Fruit fly (Drosophila melanogaster): ENCODE measurements around the gene Cdk12.

The Cdk12 gene

dm6 chr3L:21515823-21516715 is at the start of gene Cdk12, which contains the start of gene SAK (continued):
- TF ChIP-seq CG1024 (GFP tag; IDR thresholded peaks at IDR 0.05) (peak; percentile 77), fru (optimal IDR thresholded peaks at IDR 0.05) (no peak), TFAM (GFP tag; optimal IDR thresholded peaks at IDR 0.05) (no peak), cas (GFP tag; IDR thresholded peaks at IDR 0.05) (no peak; the same call in 1 of the 2 replicates), ind (GFP tag; optimal IDR thresholded peaks at IDR 0.05) (peak; percentile 86), sc (optimal IDR thresholded peaks at IDR 0.05) (no peak), sc (GFP tag; optimal IDR thresholded peaks at IDR 0.05) (peak; percentile 77), CG18764 (GFP tag; optimal IDR thresholded peaks at IDR 0.05) (peak; percentile 69), dan (GFP tag; IDR thresholded peaks at IDR 0.05) (peak; percentile 40; the same call in 1 of the 2 replicates), Atf6 (GFP tag; IDR thresholded peaks at IDR 0.05) (peak; percentile 84), C15 (GFP tag; IDR thresholded peaks at IDR 0.05) (0 out of 3 replicates have a peak, but pooled peaks have one; percentile 56), Hr39 (optimal IDR thresholded peaks at IDR 0.05) (no peak), CG18476 (GFP tag; optimal IDR thresholded peaks at IDR 0.05) (peak; percentile 79), Myb (GFP tag; optimal IDR thresholded peaks at IDR 0.05) (peak; percentile 54), h (optimal IDR thresholded peaks at IDR 0.05) (no peak), gfzf (GFP tag; optimal IDR thresholded peaks at IDR 0.05) (no peak), croc (GFP tag; conservative IDR thresholded peaks at IDR 0.05) (peak; percentile 50; the same call in 2 of the 3 replicates), CG2199 (GFP tag; IDR thresholded peaks at IDR 0.05) (0 out of 3 replicates have a peak, but pooled peaks have one; percentile 46), ken (GFP tag; IDR thresholded peaks at IDR 0.05) (peak; percentile 72), MESR4 (GFP tag; optimal IDR thresholded peaks at IDR 0.05) (peak; percentile 89), Fer1 (GFP tag; optimal IDR thresholded peaks at IDR 0.05) (peak; percentile 79), p53 (GFP tag; optimal IDR thresholded peaks at IDR 0.05) (no peak), CG3407 (GFP tag; optimal IDR thresholded peaks at IDR 0.05) (peak; percentile 73), gcm (GFP tag; optimal IDR thresholded peaks at IDR 0.05) (peak; percentile 76), gsb (GFP tag; IDR thresholded peaks at IDR 0.05) (peak; percentile 79), CrebB (tag; optimal IDR thresholded peaks at IDR 0.05) (peak; percentile 38), CG11093 (GFP tag; IDR thresholded peaks at IDR 0.05) (peak; percentile 74; the same call in 2 of the 3 replicates), Ets65A (GFP tag) (peak; percentile 98), cato (GFP tag; optimal IDR thresholded peaks at IDR 0.05; ENCODE audit: borderline replicate concordance) (peak; percentile 68), otp (GFP tag; IDR thresholded peaks at IDR 0.05) (peak; percentile 45; the same call in 1 of the 3 replicates), Sox100B (GFP tag; optimal IDR thresholded peaks at IDR 0.05) (peak; percentile 89), CG17568 (GFP tag; optimal IDR thresholded peaks at IDR 0.05) (peak; percentile 48), kah (GFP tag; optimal IDR thresholded peaks at IDR 0.05) (peak; percentile 65), Oaz (GFP tag; IDR thresholded peaks at IDR 0.05) (peak; percentile 80), usp (GFP tag; optimal IDR thresholded peaks at IDR 0.05) (no peak), CG11247 (GFP tag; IDR thresholded peaks at IDR 0.05) (peak; percentile 77), GATAe (GFP tag; conservative IDR thresholded peaks at IDR 0.05) (peak; percentile 38; the same call in 1 of the 2 replicates), peb (GFP tag; IDR thresholded peaks at IDR 0.05) (peak; percentile 33), bsh (GFP tag; optimal IDR thresholded peaks at IDR 0.05) (peak; percentile 17 to 83), Sin3A (optimal IDR thresholded peaks at IDR 0.05) (no peak), CG9876 (GFP tag; optimal IDR thresholded peaks at IDR 0.05) (peak; percentile 60), ems (GFP tag; optimal IDR thresholded peaks at IDR 0.05) (peak; percentile 12), chif (GFP tag; optimal IDR thresholded peaks at IDR 0.05) (peak in 1 of 2 experiments; percentile 57), mam (GFP tag; optimal IDR thresholded peaks at IDR 0.05) (peak; percentile 77), CG10209 (GFP tag; optimal IDR thresholded peaks at IDR 0.05) (peak; percentile 87), eve (GFP tag; optimal IDR thresholded peaks at IDR 0.05) (peak in 1 of 2 experiments; percentile 78), Ets97D (GFP tag; optimal IDR thresholded peaks at IDR 0.05) (peak; percentile 58), Stat92E (GFP tag; optimal IDR thresholded peaks at IDR 0.05) (peak in 1 of 3 experiments; percentile 2), CG2875 (GFP tag; optimal IDR thresholded peaks at IDR 0.05) (peak; percentile 63), en (GFP tag; optimal IDR thresholded peaks at IDR 0.05) (no peak), CG10654 (GFP tag; optimal IDR thresholded peaks at IDR 0.05) (peak; percentile 64)

Data from whole organism, embryonic.